Fruit fly (Drosophila melanogaster): Measurements from ENCODE around the gene Cyp4e3.
A peak's percentile ranks its signal among the peaks of the same experiment; 100 is the strongest.

Gene Cyp4e3

DNA sequence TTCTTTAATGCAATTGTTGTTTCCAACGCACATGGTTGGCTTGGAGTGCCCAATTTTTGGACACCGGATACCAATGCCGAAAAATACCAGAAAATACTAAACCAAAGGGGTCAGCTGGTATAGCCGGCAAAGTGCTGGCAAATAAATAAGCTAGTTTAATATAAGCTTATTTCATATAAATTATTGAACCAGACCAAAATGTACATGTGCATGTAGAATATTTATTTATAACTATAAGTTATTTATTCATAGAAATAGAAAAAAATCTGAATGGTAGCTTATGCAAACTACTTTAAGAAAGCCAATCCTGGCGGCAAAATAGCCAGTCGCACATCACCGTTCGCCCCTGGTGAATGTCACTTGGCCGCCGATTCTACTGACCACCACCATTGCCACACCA, 49.4 kb downstream of the Cyp4e3 start, which contains the start of gene pelo (continued):
- TF ChIP-seq NfI (GFP tag; optimal IDR thresholded peaks at IDR 0.05) (peak; percentile 57), CG32767 (GFP tag; IDR thresholded peaks at IDR 0.05) (peak; percentile 63), Optix (GFP tag; IDR thresholded peaks at IDR 0.05) (peak; percentile 44; the same call in 1 of the 3 replicates), lab (GFP tag; optimal IDR thresholded peaks at IDR 0.05) (peak; percentile 81), CG12236 (GFP tag; optimal IDR thresholded peaks at IDR 0.05) (no peak), CG7372 (GFP tag; IDR thresholded peaks at IDR 0.05) (peak; percentile 33; the same call in 1 of the 2 replicates), Jarid2 (GFP tag; optimal IDR thresholded peaks at IDR 0.05) (peak; percentile 40), Oli (tag; optimal IDR thresholded peaks at IDR 0.05) (peak; percentile 45), CG9817 (tag; optimal IDR thresholded peaks at IDR 0.05) (peak; percentile 63), usp (GFP tag; optimal IDR thresholded peaks at IDR 0.05) (no peak), Hmx (GFP tag; optimal IDR thresholded peaks at IDR 0.05) (no peak), Dp (GFP tag; optimal IDR thresholded peaks at IDR 0.05) (peak; percentile 12), CG10147 (GFP tag; optimal IDR thresholded peaks at IDR 0.05) (peak; percentile 76), CG34376 (GFP tag; optimal IDR thresholded peaks at IDR 0.05) (peak; percentile 13), Mes4 (GFP tag; optimal IDR thresholded peaks at IDR 0.05) (no peak), CG5180 (GFP tag; optimal IDR thresholded peaks at IDR 0.05) (no peak), B-H1 (GFP tag; IDR thresholded peaks at IDR 0.05) (peak; percentile 35; the same call in 2 of the 3 replicates), CG42726 (GFP tag; IDR thresholded peaks at IDR 0.05; ENCODE audit: partially characterized antibody) (no peak), CG3838 (GFP tag; optimal IDR thresholded peaks at IDR 0.05) (no peak), cwo (GFP tag; optimal IDR thresholded peaks at IDR 0.05) (peak; percentile 51), CG1602 (GFP tag; optimal IDR thresholded peaks at IDR 0.05) (peak; percentile 54), ci (GFP tag; IDR thresholded peaks at IDR 0.05) (peak; percentile 53; the same call in 2 of the 3 replicates), CG6813 (GFP tag; optimal IDR thresholded peaks at IDR 0.05) (peak; percentile 56), NC2β (GFP tag; optimal IDR thresholded peaks at IDR 0.05) (no peak), CG9876 (GFP tag; optimal IDR thresholded peaks at IDR 0.05) (no peak), bigmax (GFP tag; optimal IDR thresholded peaks at IDR 0.05) (no peak), CG3995 (GFP tag; optimal IDR thresholded peaks at IDR 0.05) (peak; percentile 39), Eip74EF (GFP tag; optimal IDR thresholded peaks at IDR 0.05) (peak in 1 of 2 experiments; percentile 33), mld (GFP tag; IDR thresholded peaks at IDR 0.05; ENCODE audit: partially characterized antibody) (no peak), CG10979 (tag; optimal IDR thresholded peaks at IDR 0.05) (peak; percentile 57), CG12769 (tag; optimal IDR thresholded peaks at IDR 0.05) (peak; percentile 11), Doc3 (GFP tag; IDR thresholded peaks at IDR 0.05; ENCODE audit: partially characterized antibody) (no peak), pum (GFP tag; optimal IDR thresholded peaks at IDR 0.05) (peak; percentile 3), CG14667 (GFP tag; IDR thresholded peaks at IDR 0.05) (no peak), CG3847 (GFP tag; IDR thresholded peaks at IDR 0.05) (peak; percentile 31; the same call in 1 of the 2 replicates), org-1 (GFP tag; optimal IDR thresholded peaks at IDR 0.05) (peak; percentile 10), pan (optimal IDR thresholded peaks at IDR 0.05) (no peak), pan (GFP tag; optimal IDR thresholded peaks at IDR 0.05 in 1 of 2, IDR thresholded peaks at IDR 0.05 in 1 of 2) (peak in 1 of 2 experiments; percentile 69), peb (GFP tag; IDR thresholded peaks at IDR 0.05) (no peak), CG12942 (GFP tag; optimal IDR thresholded peaks at IDR 0.05) (peak; percentile 41), ab (GFP tag; optimal IDR thresholded peaks at IDR 0.05) (no peak), dan (GFP tag; IDR thresholded peaks at IDR 0.05) (no peak), CG17829 (tag; optimal IDR thresholded peaks at IDR 0.05) (peak; percentile 71), CG6854 (GFP tag; optimal IDR thresholded peaks at IDR 0.05) (no peak), Ssrp (tag; optimal IDR thresholded peaks at IDR 0.05) (peak; percentile 63), CG11560 (tag; IDR thresholded peaks at IDR 0.05) (no peak), gem (tag; optimal IDR thresholded peaks at IDR 0.05) (peak; percentile 83), lola (GFP tag; optimal IDR thresholded peaks at IDR 0.05) (peak in 1 of 3 experiments; percentile 51), trh (GFP tag; optimal IDR thresholded peaks at IDR 0.05) (peak; percentile 13), CG14441 (GFP tag; IDR thresholded peaks at IDR 0.05) (peak; percentile 27; the same call in 1 of the 2 replicates)

Measured in whole organism, embryonic.